Worm (Caenorhabditis elegans) whole organism, midembryonic: ENCODE results near the gene sssh-1.

Source experiments
- T22C8.4 ChIP-seq: fragments of 200-800 bp; sonication (Bioruptor generic); IDR thresholded peaks from 2 replicates; pipeline ENCODE4 v1.3.6; 2022; ENCODE audit warnings: missing genetic modification characterization, missing compliant biosample characterization
- cog-1 ChIP-seq: sonication (generic microtip); optimal IDR thresholded peaks from 2 replicates; lab custom pipeline; 2016; ENCODE audit warnings: missing genetic modification characterization, missing compliant biosample characterization
- flt-1 ChIP-seq: fragments of 200-800 bp; sonication (Bioruptor generic); IDR thresholded peaks from 2 replicates; pipeline ENCODE4 v1.3.6; 2022; ENCODE audit warnings: missing genetic modification characterization, missing compliant biosample characterization
- klf-2 ChIP-seq: fragments of 200-800 bp; sonication (Bioruptor generic); conservative IDR thresholded peaks from 2 replicates; pipeline ENCODE4 v1.3.6; 2022; ENCODE audit warnings: missing genetic modification reagents, missing genetic modification characterization, missing compliant biosample characterization
- med-1 ChIP-seq: sonication (generic microtip); optimal IDR thresholded peaks from 2 replicates; lab custom pipeline; 2017; ENCODE audit warnings: missing genetic modification characterization, mild to moderate bottlenecking, missing compliant biosample characterization, antibody characterized with exemption, missing genetic modification reagents; ENCODE audit not compliant: insufficient read depth
- ref-1 ChIP-seq: fragments of 200-800 bp; sonication (Bioruptor generic); conservative IDR thresholded peaks from 2 replicates; pipeline ENCODE4 v1.3.6; 2022; ENCODE audit warnings: missing genetic modification reagents, missing genetic modification characterization, missing compliant biosample characterization
- tab-1 ChIP-seq: fragments of 200-800 bp; sonication (Bioruptor generic); IDR thresholded peaks from 2 replicates; pipeline ENCODE4 v1.3.6; 2022; ENCODE audit warnings: missing genetic modification characterization, missing compliant biosample characterization
- ztf-23 ChIP-seq: fragments of 200-800 bp; sonication (Bioruptor generic); IDR thresholded peaks from 2 replicates; pipeline ENCODE4 v1.3.6; 2022; ENCODE audit warnings: missing genetic modification reagents, missing genetic modification characterization, missing compliant biosample characterization
- ztf-29 ChIP-seq: fragments of 200-800 bp; sonication (Bioruptor generic); IDR thresholded peaks from 2 replicates; pipeline ENCODE4 v1.3.6; 2022; ENCODE audit warnings: missing genetic modification reagents, missing genetic modification characterization, missing compliant biosample characterization

DNA sequence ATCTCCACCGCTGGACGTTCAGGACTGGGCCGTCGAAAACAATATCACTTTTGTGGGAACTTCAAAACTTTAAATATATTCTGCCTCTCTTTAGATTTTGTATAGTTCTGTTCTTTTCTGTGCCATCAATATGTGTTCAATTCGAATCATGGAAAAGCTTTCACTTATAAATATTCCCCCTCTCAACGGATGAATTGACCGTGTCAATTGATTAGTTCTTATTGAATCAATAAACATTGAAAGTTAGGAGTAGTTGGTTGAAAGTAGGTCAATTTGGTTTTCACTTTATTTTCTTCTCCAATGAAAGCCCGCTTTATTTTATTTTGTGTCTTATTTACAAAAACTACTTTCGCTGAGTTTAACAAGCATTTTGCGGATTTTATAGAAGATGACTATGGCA, 22.4 kb downstream of the sssh-1 start, which contains the start of gene lips-8:
- no peak for TF ChIP-seq med-1 (GFP tag; lab: Kevin White, UChicago)
- TF ChIP-seq cog-1 (tag; lab: Kevin White, UChicago) = no peak
- TF ChIP-seq flt-1 (GFP tag; lab: Robert Waterston, UW) = no peak
- no peak for TF ChIP-seq tab-1 (GFP tag; lab: Robert Waterston, UW)
- TF ChIP-seq ztf-23 (GFP tag; lab: Robert Waterston, UW) = no peak
- no peak for TF ChIP-seq T22C8.4 (GFP tag; lab: Robert Waterston, UW)
- TF ChIP-seq ref-1 (GFP tag; lab: Robert Waterston, UW) = no peak
- TF ChIP-seq ztf-29 (GFP tag; lab: Robert Waterston, UW) = no peak
- no peak for TF ChIP-seq klf-2
